Fruit fly (Drosophila melanogaster) whole organism, embryonic: ENCODE data around the gene CG7094.

Experiments used
- Atf6 ChIP-seq: fragments of 200-800 bp; sonication (Bioruptor generic); IDR thresholded peaks from 2 replicates; pipeline ENCODE4 v1.3.6; 2022; ENCODE audit warnings: missing biosample characterization, missing genetic modification characterization
- CG10147 ChIP-seq: fragments of 200-800 bp; sonication (Bioruptor generic); optimal IDR thresholded peaks from 2 replicates; lab custom pipeline; 2019; ENCODE audit warnings: missing biosample characterization, mild to moderate bottlenecking, missing genetic modification characterization, moderate library complexity
- CG10565 ChIP-seq: fragments of 200-800 bp; sonication (Bioruptor generic); optimal IDR thresholded peaks from 3 replicates; lab custom pipeline; 2016; ENCODE audit warnings: missing biosample characterization, mild to moderate bottlenecking, missing genetic modification characterization
- CG10979 ChIP-seq: fragments of 200-800 bp; sonication (Bioruptor generic); optimal IDR thresholded peaks from 2 replicates; lab custom pipeline; 2018; ENCODE audit warnings: missing biosample characterization, mild to moderate bottlenecking, missing genetic modification characterization, moderate library complexity
- CG11504 ChIP-seq: fragments of 200-800 bp; sonication (Bioruptor generic); optimal IDR thresholded peaks from 3 replicates; lab custom pipeline; 2019; ENCODE audit warnings: missing biosample characterization, mild to moderate bottlenecking, missing genetic modification characterization, moderate library complexity
- CG13424 ChIP-seq: fragments of 200-800 bp; sonication (Bioruptor generic); optimal IDR thresholded peaks from 2 replicates; lab custom pipeline; 2019; ENCODE audit warnings: missing biosample characterization, mild to moderate bottlenecking, missing genetic modification characterization, moderate library complexity
- CG16815 ChIP-seq: fragments of 200-800 bp; sonication (Bioruptor generic); optimal IDR thresholded peaks from 3 replicates; lab custom pipeline; 2017; ENCODE audit warnings: missing biosample characterization, mild to moderate bottlenecking, missing genetic modification characterization
- CG18599 ChIP-seq: fragments of 200-800 bp; sonication (Bioruptor generic); optimal IDR thresholded peaks from 3 replicates; lab custom pipeline; 2017; ENCODE audit warnings: missing biosample characterization, missing genetic modification characterization, mild to moderate bottlenecking, moderate library complexity, missing genetic modification reagents
- CG18619 ChIP-seq: fragments of 200-800 bp; sonication (Bioruptor generic); optimal IDR thresholded peaks from 3 replicates; lab custom pipeline; 2017; ENCODE audit warnings: missing biosample characterization, mild to moderate bottlenecking, missing genetic modification characterization
- CG2875 ChIP-seq: fragments of 200-800 bp; sonication (Bioruptor generic); optimal IDR thresholded peaks from 2 replicates; lab custom pipeline; 2017; ENCODE audit warnings: missing biosample characterization, mild to moderate bottlenecking, missing genetic modification characterization, missing genetic modification reagents
- CG30403 ChIP-seq: fragments of 200-800 bp; sonication (Bioruptor generic); optimal IDR thresholded peaks from 3 replicates; lab custom pipeline; 2016; ENCODE audit warnings: missing biosample characterization, missing genetic modification characterization
- CG4617 ChIP-seq: fragments of 200-800 bp; sonication (Bioruptor generic); optimal IDR thresholded peaks from 3 replicates; lab custom pipeline; 2016; ENCODE audit warnings: missing biosample characterization, missing genetic modification characterization, borderline replicate concordance
- CG4820 ChIP-seq: fragments of 200-800 bp; sonication (Bioruptor generic); optimal IDR thresholded peaks from 3 replicates; lab custom pipeline; 2016; ENCODE audit warnings: missing biosample characterization, missing genetic modification characterization
- CG6813 ChIP-seq: fragments of 200-800 bp; sonication (Bioruptor generic); optimal IDR thresholded peaks from 2 replicates; lab custom pipeline; 2017; ENCODE audit warnings: missing biosample characterization, missing genetic modification characterization, mild to moderate bottlenecking, moderate library complexity, missing genetic modification reagents
- CG7839 ChIP-seq: fragments of 200-800 bp; sonication (Bioruptor generic); optimal IDR thresholded peaks from 3 replicates; lab custom pipeline; 2018; ENCODE audit warnings: missing biosample characterization, mild to moderate bottlenecking, missing genetic modification characterization, moderate library complexity
- Camta ChIP-seq: fragments of 200-800 bp; sonication (Bioruptor generic); optimal IDR thresholded peaks from 2 replicates; lab custom pipeline; 2016; ENCODE audit warnings: missing biosample characterization, missing genetic modification characterization
- Chrac-16 ChIP-seq: fragments of 200-800 bp; sonication (Bioruptor generic); optimal IDR thresholded peaks from 3 replicates; lab custom pipeline; 2016; ENCODE audit warnings: missing biosample characterization, missing genetic modification characterization
- CoRest ChIP-seq: fragments of 200-800 bp; sonication (Bioruptor generic); optimal IDR thresholded peaks from 3 replicates; lab custom pipeline; 2018; ENCODE audit warnings: missing biosample characterization, mild to moderate bottlenecking, missing genetic modification characterization, moderate library complexity
- D ChIP-seq, 2 experiments: fragments of 200-800 bp in 1 of 2; fragments of >200 bp in 1 of 2; sonication (Bioruptor generic) in 1 of 2; optimal IDR thresholded peaks; 2 replicates in 1 of 2; 3 replicates in 1 of 2; lab custom pipeline; 2017; ENCODE audit warnings: mild to moderate bottlenecking in 1 of 2, missing biosample characterization in 1 of 2, missing genetic modification characterization in 1 of 2, missing genetic modification reagents in 1 of 2
- D19A ChIP-seq: fragments of 200-800 bp; optimal IDR thresholded peaks from 3 replicates; lab custom pipeline; 2019; ENCODE audit warnings: missing biosample characterization, mild to moderate bottlenecking, missing genetic modification characterization, moderate library complexity
- Dip3 ChIP-seq: fragments of 200-800 bp; sonication (Bioruptor generic); optimal IDR thresholded peaks from 3 replicates; lab custom pipeline; 2016; ENCODE audit warnings: missing biosample characterization, missing genetic modification characterization
- Eip74EF ChIP-seq, 2 experiments: fragments of 200-800 bp in 1 of 2; fragments of >200 bp in 1 of 2; sonication (Bioruptor generic) in 1 of 2; optimal IDR thresholded peaks; 2 replicates each; lab custom pipeline; 2017 to 2019; ENCODE audit warnings: missing biosample characterization in 2 of 2, missing genetic modification characterization in 2 of 2, mild to moderate bottlenecking in 1 of 2, moderate library complexity in 1 of 2
- Ets65A ChIP-seq: fragments of 200-800 bp; sonication (Bioruptor generic); peaks from one replicate; lab custom pipeline; 2016; ENCODE audit warnings: missing biosample characterization, missing genetic modification characterization
- Gug ChIP-seq: fragments of 200-800 bp; sonication (Bioruptor generic); IDR thresholded peaks from 4 replicates; pipeline ENCODE4 v1.3.6; 2022; ENCODE audit warnings: missing biosample characterization, missing genetic modification characterization
- HmgZ ChIP-seq: fragments of 200-800 bp; sonication (Bioruptor generic); optimal IDR thresholded peaks from 2 replicates; lab custom pipeline; 2018; ENCODE audit warnings: missing biosample characterization, mild to moderate bottlenecking, missing genetic modification characterization
- Med ChIP-seq: fragments of 200-800 bp; sonication (Bioruptor generic); peaks from one replicate; lab custom pipeline; 2016; ENCODE audit warnings: missing biosample characterization, missing genetic modification characterization, mild to moderate bottlenecking, inconsistent platforms, moderate library complexity
- NC2β ChIP-seq: fragments of 200-800 bp; sonication (Bioruptor generic); optimal IDR thresholded peaks from 2 replicates; lab custom pipeline; 2016; ENCODE audit warnings: missing biosample characterization, missing genetic modification characterization
- Nf-YB ChIP-seq: fragments of 200-800 bp; sonication (Bioruptor generic); optimal IDR thresholded peaks from 3 replicates; lab custom pipeline; 2019; ENCODE audit warnings: missing biosample characterization, mild to moderate bottlenecking, missing genetic modification characterization, moderate library complexity
- Pdp1 ChIP-seq, 2 experiments: fragments of 200-800 bp; sonication (Bioruptor generic); optimal IDR thresholded peaks; 3 replicates each; lab custom pipeline; 2016; ENCODE audit warnings: missing biosample characterization in 2 of 2, missing genetic modification characterization in 2 of 2, mild to moderate bottlenecking in 1 of 2, moderate library complexity in 1 of 2
- Rx ChIP-seq: fragments of 200-800 bp; sonication (Bioruptor generic); IDR thresholded peaks from 2 replicates; pipeline ENCODE4 v1.3.6; 2022; ENCODE audit warnings: missing biosample characterization, missing genetic modification characterization
- TFAM ChIP-seq: fragments of 200-800 bp; sonication (Bioruptor generic); optimal IDR thresholded peaks from 2 replicates; lab custom pipeline; 2017; ENCODE audit warnings: missing biosample characterization, missing genetic modification characterization, inconsistent platforms
- Tbp ChIP-seq: fragments of >200 bp; optimal IDR thresholded peaks from 2 replicates; lab custom pipeline; 2018; ENCODE audit warnings: missing biosample characterization, missing genetic modification characterization
- Usf ChIP-seq: fragments of 200-800 bp; sonication (Bioruptor generic); optimal IDR thresholded peaks from 2 replicates; lab custom pipeline; 2017; ENCODE audit warnings: missing genotype, missing biosample characterization, missing genetic modification characterization
- ci ChIP-seq: fragments of 200-800 bp; sonication (Bioruptor generic); IDR thresholded peaks from 3 replicates; pipeline ENCODE4 v1.3.6; 2022; ENCODE audit warnings: missing biosample characterization, missing genetic modification characterization
- corto ChIP-seq: fragments of 200-800 bp; sonication (Bioruptor generic); optimal IDR thresholded peaks from 2 replicates; lab custom pipeline; 2016; ENCODE audit warnings: missing biosample characterization, mild to moderate bottlenecking, missing genetic modification characterization, moderate library complexity
- emc ChIP-seq: fragments of 200-800 bp; sonication (Bioruptor generic); optimal IDR thresholded peaks from 2 replicates; lab custom pipeline; 2016; ENCODE audit warnings: missing biosample characterization, missing genetic modification characterization
- ems ChIP-seq: fragments of 200-800 bp; sonication (Bioruptor generic); optimal IDR thresholded peaks from 3 replicates; lab custom pipeline; 2016; ENCODE audit warnings: missing biosample characterization, missing genetic modification characterization
- fu2 ChIP-seq: fragments of 200-800 bp; sonication (Bioruptor generic); optimal IDR thresholded peaks from 2 replicates; lab custom pipeline; 2016; ENCODE audit warnings: missing biosample characterization, missing genetic modification characterization
- gcm2 ChIP-seq: fragments of 200-800 bp; sonication (Bioruptor generic); optimal IDR thresholded peaks from 2 replicates; lab custom pipeline; 2016; ENCODE audit warnings: missing biosample characterization, missing genetic modification characterization
- gfzf ChIP-seq: fragments of 200-800 bp; sonication (Bioruptor generic); optimal IDR thresholded peaks from 2 replicates; lab custom pipeline; 2016; ENCODE audit warnings: missing biosample characterization, mild to moderate bottlenecking, missing genetic modification characterization, moderate library complexity
- lab ChIP-seq: fragments of 200-800 bp; sonication (Bioruptor generic); optimal IDR thresholded peaks from 3 replicates; lab custom pipeline; 2017; ENCODE audit warnings: missing biosample characterization, missing genetic modification characterization, mild to moderate bottlenecking, moderate library complexity, missing genetic modification reagents
- nerfin-2 ChIP-seq: fragments of 200-800 bp; sonication (Bioruptor generic); IDR thresholded peaks from 2 replicates; pipeline ENCODE4 v1.3.6; 2022; ENCODE audit warnings: missing biosample characterization, missing genetic modification characterization; ENCODE audit not compliant: partially characterized antibody
- nmo ChIP-seq: fragments of 200-800 bp; sonication (Bioruptor generic); optimal IDR thresholded peaks from 2 replicates; lab custom pipeline; 2018; ENCODE audit warnings: missing biosample characterization, mild to moderate bottlenecking, missing genetic modification characterization, moderate library complexity
- oc ChIP-seq: fragments of 200-800 bp; sonication (Bioruptor generic); optimal IDR thresholded peaks from 2 replicates; lab custom pipeline; 2018; ENCODE audit warnings: missing biosample characterization, mild to moderate bottlenecking, missing genetic modification characterization, moderate library complexity
- phol ChIP-seq: fragments of 200-800 bp; sonication (Bioruptor generic); optimal IDR thresholded peaks from 3 replicates; lab custom pipeline; 2018; ENCODE audit warnings: missing biosample characterization, mild to moderate bottlenecking, missing genetic modification characterization, moderate library complexity
- sr ChIP-seq: fragments of 200-800 bp; sonication (Bioruptor generic); IDR thresholded peaks from 3 replicates; pipeline ENCODE4 v1.3.6; 2022; ENCODE audit warnings: missing biosample characterization, missing genetic modification characterization
- tin ChIP-seq: fragments of 200-800 bp; sonication (Bioruptor generic); optimal IDR thresholded peaks from 3 replicates; lab custom pipeline; 2016; ENCODE audit warnings: missing biosample characterization, missing genetic modification characterization
- vfl ChIP-seq: fragments of 200-800 bp; sonication (Bioruptor generic); optimal IDR thresholded peaks from 2 replicates; lab custom pipeline; 2016; ENCODE audit warnings: missing biosample characterization, missing genetic modification characterization
- zf30C ChIP-seq: fragments of 200-800 bp; sonication (Bioruptor generic); optimal IDR thresholded peaks from 3 replicates; lab custom pipeline; 2018; ENCODE audit warnings: missing biosample characterization, mild to moderate bottlenecking, missing genetic modification characterization

Gene CG7094

DNA sequence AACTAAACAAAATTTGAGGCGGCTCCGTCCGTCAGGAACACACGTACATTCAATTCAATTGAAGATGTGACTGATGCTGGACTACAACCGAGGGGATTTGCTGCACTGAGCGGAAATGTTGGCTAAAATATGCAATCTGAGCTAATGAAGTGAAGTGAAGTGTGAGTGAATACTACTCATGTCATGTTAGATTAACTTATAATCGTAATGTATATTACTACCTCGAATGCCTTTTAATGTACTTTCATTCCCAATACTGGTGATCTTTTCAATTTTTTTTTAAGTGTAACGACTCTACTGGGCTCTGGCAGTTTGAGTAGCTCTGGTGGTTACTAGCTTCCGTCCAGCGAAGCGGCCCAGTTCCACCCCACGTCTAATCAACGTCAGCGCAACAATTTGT, 27.4 kb upstream of the CG7094 start:
- TF ChIP-seq nmo (GFP tag; lab: Kevin White, UChicago) (peak; percentile 58), CoRest (peak; percentile 59), CG10565 (no peak), CG18619 (GFP tag; lab: Kevin White, UChicago) (peak; percentile 18), phol (tag; lab: Kevin White, UChicago) (peak; percentile 21), gfzf (GFP tag; lab: Kevin White, UChicago) (no peak), corto (no peak), ems (peak; percentile 14), Eip74EF (GFP tag; optimal IDR thresholded peaks at IDR 0.05; lab: Kevin White, UChicago) (no peak), Rx (GFP tag; lab: Robert Waterston, UW) (no peak), CG30403 (GFP tag; lab: Kevin White, UChicago) (peak; percentile 37), Tbp (GFP tag; lab: Kevin White, UChicago) (no peak), CG4820 (GFP tag; lab: Kevin White, UChicago) (peak; percentile 38), TFAM (GFP tag; lab: Kevin White, UChicago) (no peak), Ets65A (GFP tag; lab: Kevin White, UChicago) (peak; percentile 89), NC2β (GFP tag; lab: Kevin White, UChicago) (peak; percentile 29), oc (tag; lab: Kevin White, UChicago) (peak; percentile 68), Nf-YB (GFP tag; lab: Kevin White, UChicago) (peak; percentile 14), D19A (tag; lab: Kevin White, UChicago) (peak; percentile 49), CG11504 (tag; lab: Kevin White, UChicago) (peak; percentile 59), sr (GFP tag; lab: Robert Waterston, UW) (no peak), D (optimal IDR thresholded peaks at IDR 0.05; lab: Kevin White, UChicago) (no peak), D (GFP tag; optimal IDR thresholded peaks at IDR 0.05; lab: Kevin White, UChicago) (peak; percentile 56), fu2 (no peak), CG4617 (GFP tag; lab: Kevin White, UChicago) (peak; percentile 6), gcm2 (GFP tag; lab: Kevin White, UChicago) (no peak), CG10147 (GFP tag; lab: Kevin White, UChicago) (peak; percentile 5), Pdp1 (GFP tag; optimal IDR thresholded peaks at IDR 0.05; lab: Kevin White, UChicago) (peak in 1 of 2 experiments; percentile 4), vfl (GFP tag; lab: Kevin White, UChicago) (no peak), nerfin-2 (GFP tag; lab: Robert Waterston, UW) (no peak), Dip3 (GFP tag; lab: Kevin White, UChicago) (peak; percentile 8), CG2875 (GFP tag; lab: Kevin White, UChicago) (peak; percentile 0), HmgZ (peak; percentile 4), ci (GFP tag; lab: Robert Waterston, UW) (peak; percentile 57; the same call in 1 of the 3 replicates), Usf (no peak), lab (peak; percentile 19), CG18599 (peak; percentile 9), tin (peak; percentile 16), CG10979 (tag; lab: Kevin White, UChicago) (peak; percentile 65), CG13424 (tag; lab: Kevin White, UChicago) (peak; percentile 52), CG7839 (tag; lab: Kevin White, UChicago) (peak; percentile 64), Atf6 (GFP tag; lab: Robert Waterston, UW) (no peak), Chrac-16 (GFP tag; lab: Kevin White, UChicago) (peak; percentile 22), CG16815 (GFP tag; lab: Kevin White, UChicago) (peak; percentile 27), Camta (GFP tag; lab: Kevin White, UChicago) (peak; percentile 40), emc (GFP tag; lab: Kevin White, UChicago) (no peak), Med (GFP tag; lab: Kevin White, UChicago) (peak; percentile 81), CG6813 (GFP tag; lab: Kevin White, UChicago) (no peak), Gug (GFP tag; lab: Robert Waterston, UW) (no peak), zf30C (GFP tag; lab: Kevin White, UChicago) (peak; percentile 75)
